Fruit fly (Drosophila melanogaster) whole organism, wandering third instar larva: ENCODE measurements around the gene CG1492.

Experiments
- Abd-B ChIP-seq: fragments of >200 bp; optimal IDR thresholded peaks from 2 replicates; lab custom pipeline; 2017; ENCODE audit warnings: missing biosample characterization, missing genetic modification characterization
- CrebA ChIP-seq: fragments of 200-800 bp; sonication (Bioruptor generic); optimal IDR thresholded peaks from 2 replicates; lab custom pipeline; 2016; ENCODE audit warnings: missing biosample characterization, mild to moderate bottlenecking, missing genetic modification characterization, borderline replicate concordance
- Dfd ChIP-seq: fragments of >200 bp; optimal IDR thresholded peaks from 2 replicates; lab custom pipeline; 2017; ENCODE audit warnings: missing biosample characterization, missing genetic modification characterization
- Dif ChIP-seq: fragments of 200-275, 200-300 bp; sonication (Bioruptor generic); optimal IDR thresholded peaks from 2 replicates; lab custom pipeline; 2018; ENCODE audit warnings: missing biosample characterization, missing genetic modification characterization; ENCODE audit not compliant: partially characterized antibody
- HLH106 ChIP-seq: fragments of 200-800 bp; optimal IDR thresholded peaks from 3 replicates; lab custom pipeline; 2019; ENCODE audit warnings: missing biosample characterization, mild to moderate bottlenecking, missing genetic modification characterization, moderate library complexity
- Hnf4 ChIP-seq: fragments of 200-800 bp; sonication (Bioruptor generic); optimal IDR thresholded peaks from 2 replicates; lab custom pipeline; 2016; ENCODE audit warnings: missing biosample characterization, mild to moderate bottlenecking, missing genetic modification characterization
- Myc ChIP-seq: fragments of >200 bp; optimal IDR thresholded peaks from 2 replicates; lab custom pipeline; 2017
- Rel ChIP-seq, 2 experiments: fragments of 200-800 bp; sonication (Bioruptor generic) in 1 of 2; optimal IDR thresholded peaks; 2 replicates in 1 of 2; 3 replicates in 1 of 2; lab custom pipeline; 2016 to 2019; ENCODE audit warnings: mild to moderate bottlenecking in 2 of 2, missing biosample characterization in 2 of 2, missing genetic modification characterization in 2 of 2, moderate library complexity in 1 of 2
- Vsx2 ChIP-seq: fragments of 200-300, 225-300 bp; sonication (Bioruptor generic); optimal IDR thresholded peaks from 2 replicates; lab custom pipeline; 2018; ENCODE audit warnings: missing biosample characterization, missing genetic modification characterization; ENCODE audit not compliant: partially characterized antibody
- brk ChIP-seq: fragments of 200-800 bp; sonication (Bioruptor generic); optimal IDR thresholded peaks from 2 replicates; lab custom pipeline; 2016; ENCODE audit warnings: missing biosample characterization, mild to moderate bottlenecking, missing genetic modification characterization
- jim ChIP-seq: fragments of 175-275, 200-325 bp; sonication (Bioruptor generic); optimal IDR thresholded peaks from 2 replicates; lab custom pipeline; 2016; ENCODE audit warnings: missing biosample characterization, mild to moderate bottlenecking, missing genetic modification characterization
- usp ChIP-seq: fragments of >200 bp; optimal IDR thresholded peaks from 2 replicates; lab custom pipeline; 2017; ENCODE audit warnings: missing biosample characterization, missing genetic modification characterization

DNA sequence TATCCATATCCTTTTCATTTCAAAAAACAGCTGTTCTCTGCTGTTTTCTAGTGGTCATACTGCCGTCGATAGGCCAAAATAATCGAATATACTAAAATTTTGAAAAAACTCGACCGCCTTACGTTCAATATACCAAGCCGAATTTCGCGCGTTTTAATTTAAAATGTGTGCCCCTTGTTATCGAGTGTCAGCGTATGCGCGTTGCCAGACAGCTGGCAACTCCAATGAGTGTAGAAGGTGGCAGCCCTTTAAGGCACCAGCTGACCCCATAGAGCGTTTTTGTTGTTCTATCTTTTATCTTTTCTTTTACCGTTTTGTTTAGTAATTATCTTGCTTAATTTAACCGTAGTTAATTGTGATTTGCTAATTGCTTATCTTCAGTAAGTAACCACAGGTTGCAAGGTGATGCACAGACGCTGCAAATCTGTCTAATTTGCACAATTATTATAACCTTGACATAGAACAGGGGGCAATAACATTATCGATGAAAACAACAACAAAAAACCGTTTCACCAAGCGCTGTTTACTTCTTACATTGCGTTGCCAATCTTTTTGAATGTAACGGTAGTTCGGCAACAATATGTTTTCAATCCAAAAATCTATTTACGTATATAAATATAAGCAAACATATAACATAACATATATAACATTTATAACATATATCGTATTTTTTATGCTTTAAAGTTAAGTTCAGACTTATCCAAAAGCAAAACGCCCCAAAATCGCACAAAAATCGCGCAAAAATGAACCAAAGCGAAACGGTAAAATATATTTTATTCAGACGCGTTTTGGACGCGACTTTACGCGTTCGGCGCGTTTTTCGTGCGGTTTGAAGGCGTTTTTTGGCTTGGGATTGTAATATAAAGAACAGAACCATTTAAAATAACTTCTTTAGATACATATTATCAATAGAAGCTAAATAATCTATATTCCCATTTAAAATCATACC lies at the start of gene CG1492, which contains the start of gene regucalcin:
- TF ChIP-seq Dif (GFP tag; lab: Kevin White, UChicago) (no peak), HLH106 (tag; lab: Kevin White, UChicago) (no peak), Dfd (GFP tag; lab: Kevin White, UChicago) (no peak), jim (GFP tag; lab: Kevin White, UChicago) (no peak), Hnf4 (GFP tag; lab: Kevin White, UChicago) (no peak), usp (GFP tag; lab: Kevin White, UChicago) (no peak), CrebA (no peak), Abd-B (GFP tag; lab: Kevin White, UChicago) (no peak), Myc (peak; percentile 69), brk (GFP tag; lab: Kevin White, UChicago) (no peak), Rel (GFP tag; optimal IDR thresholded peaks at IDR 0.05; lab: Kevin White, UChicago) (no peak), Rel (tag; optimal IDR thresholded peaks at IDR 0.05; lab: Kevin White, UChicago) (no peak), Vsx2 (GFP tag; lab: Kevin White, UChicago) (no peak)
